Fruit fly (Drosophila melanogaster) whole organism, embryonic: ENCODE results near the gene serp.

Source experiments
- ATbp ChIP-seq: fragments of 200-800 bp; sonication (Bioruptor generic); optimal IDR thresholded peaks from 2 replicates; lab custom pipeline; 2017; ENCODE audit warnings: missing biosample characterization, mild to moderate bottlenecking, missing genetic modification characterization, missing genetic modification reagents
- Antp ChIP-seq: fragments of 200-800 bp; sonication (Bioruptor generic); optimal IDR thresholded peaks from 3 replicates; lab custom pipeline; 2016; ENCODE audit warnings: missing biosample characterization, missing genetic modification characterization
- Atf-2 ChIP-seq: fragments of 200-800 bp; sonication (Bioruptor generic); optimal IDR thresholded peaks from 2 replicates; lab custom pipeline; 2016; ENCODE audit warnings: missing biosample characterization, missing genetic modification characterization
- Awh ChIP-seq: fragments of 200-800 bp; sonication (Bioruptor generic); IDR thresholded peaks from 2 replicates; pipeline ENCODE4, ENCODE4 v1.3.6; 2022; ENCODE audit warnings: missing biosample characterization, missing genetic modification characterization
- CG10979 ChIP-seq: fragments of 200-800 bp; sonication (Bioruptor generic); optimal IDR thresholded peaks from 2 replicates; lab custom pipeline; 2018; ENCODE audit warnings: missing biosample characterization, mild to moderate bottlenecking, missing genetic modification characterization, moderate library complexity
- CG11093 ChIP-seq: fragments of 200-800 bp; sonication (Bioruptor generic); IDR thresholded peaks from 3 replicates; pipeline ENCODE4 v1.3.6; 2022; ENCODE audit warnings: missing biosample characterization, missing genetic modification characterization
- CG11247 ChIP-seq: fragments of 200-800 bp; sonication (Bioruptor generic); IDR thresholded peaks from 2 replicates; pipeline ENCODE4 v1.3.6; 2022; ENCODE audit warnings: missing biosample characterization, missing genetic modification characterization
- CG11504 ChIP-seq: fragments of 200-800 bp; sonication (Bioruptor generic); optimal IDR thresholded peaks from 3 replicates; lab custom pipeline; 2019; ENCODE audit warnings: missing biosample characterization, mild to moderate bottlenecking, missing genetic modification characterization, moderate library complexity
- CG11695 ChIP-seq: fragments of 200-800 bp; sonication (Bioruptor generic); IDR thresholded peaks from 3 replicates; pipeline ENCODE4 v1.3.6; 2022; ENCODE audit warnings: missing biosample characterization, missing genetic modification characterization
- CG12104 ChIP-seq: fragments of 200-800 bp; sonication (Bioruptor generic); optimal IDR thresholded peaks from 3 replicates; lab custom pipeline; 2016; ENCODE audit warnings: missing biosample characterization, missing genetic modification characterization
- CG12155 ChIP-seq: fragments of 200-800 bp; sonication (Bioruptor generic); optimal IDR thresholded peaks from 3 replicates; lab custom pipeline; 2016; ENCODE audit warnings: missing biosample characterization, missing genetic modification characterization
- CG12299 ChIP-seq: fragments of 200-800 bp; sonication (Bioruptor generic); optimal IDR thresholded peaks from 2 replicates; lab custom pipeline; 2018; ENCODE audit warnings: missing biosample characterization, mild to moderate bottlenecking, missing genetic modification characterization
- CG14050 ChIP-seq: fragments of 200-800 bp; sonication (Bioruptor generic); IDR thresholded peaks from 3 replicates; pipeline ENCODE4 v1.3.6; 2022; ENCODE audit warnings: missing biosample characterization, missing genetic modification characterization
- CG15479 ChIP-seq: fragments of 200-800 bp; sonication (Bioruptor generic); optimal IDR thresholded peaks from 3 replicates; lab custom pipeline; 2019; ENCODE audit warnings: missing biosample characterization, mild to moderate bottlenecking, missing genetic modification characterization, moderate library complexity
- CG1603 ChIP-seq: fragments of 200-800 bp; sonication (Bioruptor generic); optimal IDR thresholded peaks from 2 replicates; lab custom pipeline; 2019; ENCODE audit warnings: missing biosample characterization, mild to moderate bottlenecking, missing genetic modification characterization, moderate library complexity
- CG17186 ChIP-seq: fragments of 200-800 bp; sonication (Bioruptor generic); optimal IDR thresholded peaks from 3 replicates; lab custom pipeline; 2017; ENCODE audit warnings: missing biosample characterization, missing genetic modification reagents, missing genetic modification characterization
- CG17361 ChIP-seq: fragments of 200-800 bp; sonication (Bioruptor generic); IDR thresholded peaks from 3 replicates; pipeline ENCODE4 v1.3.6; 2022; ENCODE audit warnings: missing biosample characterization, missing genetic modification characterization
- CG17385 ChIP-seq: fragments of 200-800 bp; sonication (Bioruptor generic); optimal IDR thresholded peaks from 3 replicates; lab custom pipeline; 2018; ENCODE audit warnings: missing biosample characterization, mild to moderate bottlenecking, missing genetic modification characterization
- CG17568 ChIP-seq: fragments of 200-800 bp; sonication (Bioruptor generic); optimal IDR thresholded peaks from 2 replicates; lab custom pipeline; 2018; ENCODE audit warnings: missing biosample characterization, mild to moderate bottlenecking, missing genetic modification characterization, moderate library complexity
- CG2199 ChIP-seq: fragments of 200-800 bp; sonication (Bioruptor generic); IDR thresholded peaks from 3 replicates; pipeline ENCODE4 v1.3.6; 2022; ENCODE audit warnings: missing biosample characterization, missing genetic modification characterization
- CG2875 ChIP-seq: fragments of 200-800 bp; sonication (Bioruptor generic); optimal IDR thresholded peaks from 2 replicates; lab custom pipeline; 2017; ENCODE audit warnings: missing biosample characterization, mild to moderate bottlenecking, missing genetic modification characterization, missing genetic modification reagents
- CG31441 ChIP-seq: fragments of 200-800 bp; sonication (Bioruptor generic); IDR thresholded peaks from 2 replicates; pipeline ENCODE4 v1.3.6; 2022; ENCODE audit warnings: missing biosample characterization, missing genetic modification characterization
- CG4424 ChIP-seq: fragments of 200-800 bp; sonication (Bioruptor generic); optimal IDR thresholded peaks from 3 replicates; lab custom pipeline; 2016; ENCODE audit warnings: missing biosample characterization, missing genetic modification characterization
- CG6689 ChIP-seq: fragments of 200-800 bp; sonication (Bioruptor generic); IDR thresholded peaks from 2 replicates; pipeline ENCODE4 v1.3.6; 2022; ENCODE audit warnings: missing biosample characterization, missing genetic modification characterization
- CG8924 ChIP-seq: fragments of 200-800 bp; optimal IDR thresholded peaks from 3 replicates; lab custom pipeline; 2019; ENCODE audit warnings: missing biosample characterization, mild to moderate bottlenecking, missing genetic modification characterization, moderate library complexity
- D19A ChIP-seq: fragments of 200-800 bp; optimal IDR thresholded peaks from 3 replicates; lab custom pipeline; 2019; ENCODE audit warnings: missing biosample characterization, mild to moderate bottlenecking, missing genetic modification characterization, moderate library complexity
- Dad ChIP-seq: fragments of 200-800 bp; sonication (Bioruptor generic); optimal IDR thresholded peaks from 3 replicates; lab custom pipeline; 2016; ENCODE audit warnings: missing biosample characterization, missing genetic modification characterization
- E2f2 ChIP-seq: fragments of 200-800 bp; sonication (Bioruptor generic); IDR thresholded peaks from 2 replicates; pipeline ENCODE4 v1.3.6; 2022; ENCODE audit warnings: missing biosample characterization, missing genetic modification characterization
- Eip74EF ChIP-seq, 2 experiments: fragments of 200-800 bp in 1 of 2; fragments of >200 bp in 1 of 2; sonication (Bioruptor generic) in 1 of 2; optimal IDR thresholded peaks; 2 replicates each; lab custom pipeline; 2017 to 2019; ENCODE audit warnings: missing biosample characterization in 2 of 2, missing genetic modification characterization in 2 of 2, mild to moderate bottlenecking in 1 of 2, moderate library complexity in 1 of 2
- Gsc ChIP-seq: fragments of 200-800 bp; sonication (Bioruptor generic); IDR thresholded peaks from 2 replicates; pipeline ENCODE4 v1.3.6; 2022; ENCODE audit warnings: missing biosample characterization, missing genetic modification characterization
- H15 ChIP-seq: fragments of 200-800 bp; sonication (Bioruptor generic); IDR thresholded peaks from 3 replicates; pipeline ENCODE4 v1.3.6; 2022; ENCODE audit warnings: missing biosample characterization, missing genetic modification characterization
- Hey ChIP-seq: fragments of 200-800 bp; sonication (Bioruptor generic); optimal IDR thresholded peaks from 3 replicates; lab custom pipeline; 2018; ENCODE audit warnings: missing biosample characterization, mild to moderate bottlenecking, missing genetic modification characterization
- Hr51 ChIP-seq, 2 experiments: fragments of 200-800 bp; sonication (Bioruptor generic); optimal IDR thresholded peaks; 2 replicates in 1 of 2; 3 replicates in 1 of 2; lab custom pipeline; 2016 to 2018; ENCODE audit warnings: missing biosample characterization in 2 of 2, missing genetic modification characterization in 2 of 2, mild to moderate bottlenecking in 1 of 2, moderate library complexity in 1 of 2
- Lpt ChIP-seq: fragments of >200 bp; optimal IDR thresholded peaks from 2 replicates; lab custom pipeline; 2018; ENCODE audit warnings: missing biosample characterization, missing genetic modification characterization
- Side ChIP-seq: fragments of 200-800 bp; sonication (Bioruptor generic); optimal IDR thresholded peaks from 2 replicates; lab custom pipeline; 2016; ENCODE audit warnings: missing biosample characterization, missing genetic modification characterization
- Six4 ChIP-seq: fragments of 200-800 bp; sonication (Bioruptor generic); optimal IDR thresholded peaks from 2 replicates; lab custom pipeline; 2016; ENCODE audit warnings: missing biosample characterization, missing genetic modification characterization
- Sox102F ChIP-seq: fragments of 200-800 bp; sonication (Bioruptor generic); optimal IDR thresholded peaks from 2 replicates; lab custom pipeline; 2018; ENCODE audit warnings: missing biosample characterization, mild to moderate bottlenecking, missing genetic modification characterization, moderate library complexity
- ase ChIP-seq: fragments of 200-800 bp; sonication (Bioruptor generic); IDR thresholded peaks from 3 replicates; pipeline ENCODE4 v1.3.6; 2022; ENCODE audit warnings: missing biosample characterization, missing genetic modification characterization
- chn ChIP-seq: fragments of 200-800 bp; sonication (Bioruptor generic); optimal IDR thresholded peaks from 2 replicates; lab custom pipeline; 2016; ENCODE audit warnings: missing biosample characterization, missing genetic modification characterization
- dimm ChIP-seq: fragments of 200-800 bp; sonication (Bioruptor generic); IDR thresholded peaks from 2 replicates; pipeline ENCODE4 v1.3.6; 2022; ENCODE audit warnings: missing biosample characterization, missing genetic modification characterization
- disco-r ChIP-seq: fragments of 200-800 bp; sonication (Bioruptor generic); optimal IDR thresholded peaks from 2 replicates; lab custom pipeline; 2016; ENCODE audit warnings: missing biosample characterization, missing genetic modification characterization
- fd3F ChIP-seq: fragments of 200-800 bp; sonication (Bioruptor generic); optimal IDR thresholded peaks from 2 replicates; lab custom pipeline; 2018; ENCODE audit warnings: missing biosample characterization, mild to moderate bottlenecking, missing genetic modification characterization, moderate library complexity
- gcm ChIP-seq: fragments of 200-800 bp; sonication (Bioruptor generic); optimal IDR thresholded peaks from 2 replicates; lab custom pipeline; 2019; ENCODE audit warnings: missing biosample characterization, mild to moderate bottlenecking, missing genetic modification characterization, moderate library complexity
- lab ChIP-seq: fragments of 200-800 bp; sonication (Bioruptor generic); optimal IDR thresholded peaks from 3 replicates; lab custom pipeline; 2017; ENCODE audit warnings: missing biosample characterization, missing genetic modification characterization, mild to moderate bottlenecking, moderate library complexity, missing genetic modification reagents
- luna ChIP-seq: fragments of 200-800 bp; sonication (Bioruptor generic); optimal IDR thresholded peaks from 2 replicates; lab custom pipeline; 2016; ENCODE audit warnings: missing biosample characterization, missing genetic modification characterization
- mirr ChIP-seq: fragments of 200-800 bp; sonication (Bioruptor generic); optimal IDR thresholded peaks from 3 replicates; lab custom pipeline; 2018; ENCODE audit warnings: missing biosample characterization, mild to moderate bottlenecking, missing genetic modification characterization
- odd ChIP-seq: fragments of 200-800 bp; sonication (Bioruptor generic); optimal IDR thresholded peaks from 2 replicates; lab custom pipeline; 2017; ENCODE audit warnings: missing biosample characterization, mild to moderate bottlenecking, missing genetic modification characterization
- row ChIP-seq: fragments of 200-800 bp; sonication (Bioruptor generic); IDR thresholded peaks from 3 replicates; pipeline ENCODE4 v1.3.6; 2022; ENCODE audit warnings: missing biosample characterization, missing genetic modification characterization
- sqz ChIP-seq: fragments of 200-800 bp; sonication (Bioruptor generic); optimal IDR thresholded peaks from 3 replicates; lab custom pipeline; 2018; ENCODE audit warnings: missing biosample characterization, mild to moderate bottlenecking, missing genetic modification characterization
- tna ChIP-seq: fragments of 200-800 bp; sonication (Bioruptor generic); IDR thresholded peaks from 2 replicates; pipeline ENCODE4 v1.3.6; 2022; ENCODE audit warnings: missing biosample characterization, missing genetic modification characterization; ENCODE audit not compliant: partially characterized antibody
- yki ChIP-seq: fragments of >200 bp; optimal IDR thresholded peaks from 3 replicates; lab custom pipeline; 2018

The serp gene

dm6 chr3L:19670492-19670891 lies 37.3 kb downstream of the serp start (continued):
- peak; percentile 32 for TF ChIP-seq D19A (tag; lab: Kevin White, UChicago)
- TF ChIP-seq Side, result no peak
- TF ChIP-seq CG17186 (GFP tag; lab: Kevin White, UChicago), result no peak
- TF ChIP-seq ase, result peak; percentile 43; the same call in 2 of the 3 replicates
- peak; percentile 53 for TF ChIP-seq ATbp (GFP tag; lab: Kevin White, UChicago)
- no peak for TF ChIP-seq CG11247 (GFP tag; lab: Robert Waterston, UW)
- TF ChIP-seq CG12299 (tag; lab: Kevin White, UChicago), result no peak
- TF ChIP-seq Gsc (GFP tag; lab: Robert Waterston, UW), result no peak
- TF ChIP-seq gcm (GFP tag; lab: Kevin White, UChicago), result no peak
- TF ChIP-seq CG4424 (GFP tag; lab: Kevin White, UChicago), result peak; percentile 43
- no peak for TF ChIP-seq chn (GFP tag; lab: Kevin White, UChicago)
- TF ChIP-seq CG17385 (GFP tag; lab: Kevin White, UChicago), result no peak
- peak; percentile 33 for TF ChIP-seq CG8924 (tag; lab: Kevin White, UChicago)
- no peak for TF ChIP-seq luna (GFP tag; lab: Kevin White, UChicago)
- peak in 1 of 2 experiments; percentile 38 for TF ChIP-seq Hr51 (GFP tag; optimal IDR thresholded peaks at IDR 0.05; lab: Kevin White, UChicago)
- peak; percentile 42; the same call in 2 of the 3 replicates for TF ChIP-seq CG14050 (GFP tag; lab: Robert Waterston, UW)
- peak; percentile 7 for TF ChIP-seq CG1603 (tag; lab: Kevin White, UChicago)
- 0 out of 2 replicates have a peak, but pooled peaks have one; percentile 21 for TF ChIP-seq E2f2 (GFP tag; lab: Robert Waterston, UW)
- TF ChIP-seq CG11504 (tag; lab: Kevin White, UChicago), result peak; percentile 60
- TF ChIP-seq Antp (GFP tag; lab: Kevin White, UChicago), result no peak
- 0 out of 3 replicates have a peak, but pooled peaks have one; percentile 33 for TF ChIP-seq CG11695 (GFP tag; lab: Robert Waterston, UW)
- no peak for TF ChIP-seq CG12104 (GFP tag; lab: Kevin White, UChicago)
- peak; percentile 68 for TF ChIP-seq row
- TF ChIP-seq Hey (tag; lab: Kevin White, UChicago), result no peak
- TF ChIP-seq CG12155 (GFP tag; lab: Kevin White, UChicago), result no peak
- TF ChIP-seq CG6689 (GFP tag; lab: Robert Waterston, UW), result peak; percentile 61
- 0 out of 3 replicates have a peak, but pooled peaks have one; percentile 39 for TF ChIP-seq CG11093 (GFP tag; lab: Robert Waterston, UW)
- TF ChIP-seq lab, result peak; percentile 51
- no peak for TF ChIP-seq Eip74EF (GFP tag; optimal IDR thresholded peaks at IDR 0.05; lab: Kevin White, UChicago)
- TF ChIP-seq mirr (GFP tag; lab: Kevin White, UChicago), result no peak
- TF ChIP-seq CG15479 (GFP tag; lab: Kevin White, UChicago), result no peak
- peak; percentile 41 for TF ChIP-seq CG10979 (tag; lab: Kevin White, UChicago)
- TF ChIP-seq tna, result no peak
- TF ChIP-seq Six4 (GFP tag; lab: Kevin White, UChicago), result no peak
- TF ChIP-seq H15 (GFP tag; lab: Robert Waterston, UW), result 0 out of 3 replicates have a peak, but pooled peaks have one; percentile 21
- TF ChIP-seq sqz (GFP tag; lab: Kevin White, UChicago), result peak; percentile 2
- TF ChIP-seq yki (lab: Kevin White, UChicago), result no peak
- no peak for TF ChIP-seq dimm (GFP tag; lab: Robert Waterston, UW)
- no peak for TF ChIP-seq odd (GFP tag; lab: Kevin White, UChicago)
- no peak for TF ChIP-seq fd3F
- peak; percentile 50 for TF ChIP-seq CG31441 (GFP tag; lab: Robert Waterston, UW)
- no peak for TF ChIP-seq disco-r (GFP tag; lab: Kevin White, UChicago)
- peak; percentile 50; the same call in 2 of the 3 replicates for TF ChIP-seq CG17361 (GFP tag; lab: Robert Waterston, UW)
- peak; percentile 60 for TF ChIP-seq Sox102F (GFP tag; lab: Kevin White, UChicago)
- no peak for TF ChIP-seq CG2199 (GFP tag; lab: Robert Waterston, UW)
- no peak for TF ChIP-seq CG17568 (GFP tag; lab: Kevin White, UChicago)
- peak; percentile 41 for TF ChIP-seq CG2875 (GFP tag; lab: Kevin White, UChicago)
- 0 out of 2 replicates have a peak, but pooled peaks have one; percentile 28 for TF ChIP-seq Awh (GFP tag; lab: Robert Waterston, UW)
- TF ChIP-seq Lpt (GFP tag; lab: Kevin White, UChicago), result no peak
- TF ChIP-seq Dad (GFP tag; lab: Kevin White, UChicago), result no peak
- no peak for TF ChIP-seq Atf-2 (GFP tag; lab: Kevin White, UChicago)
